Worm (Caenorhabditis elegans) whole organism, young adult: ENCODE measurements around the gene txt-2.

Experiments used
- B0019.2 ChIP-seq: fragments of 200-800 bp; sonication (Bioruptor generic); conservative IDR thresholded peaks from 2 replicates; pipeline ENCODE4 v1.3.6; 2022; ENCODE audit warnings: missing genetic modification reagents, missing genetic modification characterization, missing compliant biosample characterization
- F10E7.11 ChIP-seq: sonication (generic microtip); optimal IDR thresholded peaks from 2 replicates; lab custom pipeline; 2017; ENCODE audit warnings: mild to moderate bottlenecking, missing genetic modification characterization, moderate library complexity, missing compliant biosample characterization
- F23B12.7 ChIP-seq: sonication (generic microtip); optimal IDR thresholded peaks from 2 replicates; lab custom pipeline; 2017; ENCODE audit warnings: missing genetic modification characterization, mild to moderate bottlenecking, missing compliant biosample characterization, antibody characterized with exemption, moderate library complexity; ENCODE audit not compliant: insufficient read depth
- F33H1.4 ChIP-seq: fragments of 200-800 bp; sonication (Bioruptor generic); IDR thresholded peaks from 2 replicates; pipeline ENCODE4 v1.3.6; 2022; ENCODE audit warnings: missing genetic modification reagents, missing genetic modification characterization, missing compliant biosample characterization
- F55B11.4 ChIP-seq: sonication (generic microtip); optimal IDR thresholded peaks from 2 replicates; lab custom pipeline; 2016; ENCODE audit warnings: missing compliant biosample characterization, missing genetic modification characterization, borderline replicate concordance; ENCODE audit not compliant: insufficient read depth
- F57A8.1 ChIP-seq: fragments of 200-800 bp; sonication (Bioruptor generic); optimal IDR thresholded peaks from 2 replicates; lab custom pipeline; 2018; ENCODE audit warnings: mild to moderate bottlenecking, missing genetic modification characterization, moderate library complexity, missing compliant biosample characterization
- F57C9.4 ChIP-seq: sonication (generic microtip); optimal IDR thresholded peaks from 2 replicates; lab custom pipeline; 2017; ENCODE audit warnings: mild to moderate bottlenecking, missing genetic modification characterization, missing compliant biosample characterization
- Y53G8AR.9 ChIP-seq: fragments of 200-800 bp; sonication (Bioruptor generic); conservative IDR thresholded peaks from 2 replicates; pipeline ENCODE4 v1.3.6; 2022; ENCODE audit warnings: missing genetic modification reagents, missing genetic modification characterization, missing compliant biosample characterization
- Y67H2A.10 ChIP-seq: fragments of 200-800 bp; sonication (Bioruptor generic); conservative IDR thresholded peaks from 2 replicates; pipeline ENCODE4 v1.3.6; 2022; ENCODE audit warnings: missing genetic modification reagents, missing genetic modification characterization, missing compliant biosample characterization
- Y79H2A.3 ChIP-seq: fragments of 200-800 bp; sonication (Bioruptor generic); conservative IDR thresholded peaks from 2 replicates; pipeline ENCODE4 v1.3.6; 2022; ENCODE audit warnings: missing genetic modification reagents, missing genetic modification characterization, missing compliant biosample characterization
- akir-1 ChIP-seq: fragments of 200-800 bp; sonication (Bioruptor generic); optimal IDR thresholded peaks from 2 replicates; lab custom pipeline; 2018; ENCODE audit warnings: mild to moderate bottlenecking, missing genetic modification characterization, moderate library complexity, missing compliant biosample characterization
- ama-1 ChIP-seq, 3 experiments: fragments of 150-350 bp in 1 of 3; sonication (generic microtip) in 2 of 3; optimal IDR thresholded peaks; 2 replicates each; lab custom pipeline; 2014 to 2018; ENCODE audit warnings: missing biosample characterization in 2 of 3, missing genetic modification characterization in 2 of 3, missing genetic modification reagents in 2 of 3
- aptf-3 ChIP-seq: fragments of 200-800 bp; sonication (Bioruptor generic); IDR thresholded peaks from 2 replicates; pipeline ENCODE4 v1.3.6; 2022; ENCODE audit warnings: missing genetic modification characterization, missing compliant biosample characterization
- atf-7 ChIP-seq: sonication (generic microtip); optimal IDR thresholded peaks from 2 replicates; lab custom pipeline; 2017; ENCODE audit warnings: mild to moderate bottlenecking, missing genetic modification characterization, missing compliant biosample characterization
- athp-1 ChIP-seq: sonication (generic microtip); optimal IDR thresholded peaks from 2 replicates; lab custom pipeline; 2017; ENCODE audit warnings: mild to moderate bottlenecking, missing genetic modification characterization, missing compliant biosample characterization
- cebp-1 ChIP-seq, 2 experiments: fragments of 200-800 bp in 1 of 2; sonication (Bioruptor generic) in 1 of 2; sonication (generic microtip) in 1 of 2; IDR thresholded peaks in 1 of 2; optimal IDR thresholded peaks in 1 of 2; 2 replicates each; pipeline versions ENCODE4 v1.3.6 to Lab custom; 2017 to 2022; ENCODE audit warnings: missing compliant biosample characterization in 2 of 2, missing genetic modification characterization in 2 of 2, mild to moderate bottlenecking in 1 of 2, missing genetic modification reagents in 1 of 2, moderate library complexity in 1 of 2
- ceh-58 ChIP-seq: fragments of 200-800 bp; sonication (Bioruptor generic); IDR thresholded peaks from 2 replicates; pipeline ENCODE4 v1.3.6; 2022; ENCODE audit warnings: missing genetic modification characterization, missing compliant biosample characterization
- ceh-79 ChIP-seq: sonication (generic microtip); optimal IDR thresholded peaks from 2 replicates; lab custom pipeline; 2017; ENCODE audit warnings: mild to moderate bottlenecking, missing genetic modification characterization, missing compliant biosample characterization
- die-1 ChIP-seq: sonication (generic microtip); optimal IDR thresholded peaks from 2 replicates; lab custom pipeline; 2016; ENCODE audit warnings: missing genotype, mild to moderate bottlenecking, missing genetic modification characterization, missing compliant biosample characterization
- egl-18 ChIP-seq: fragments of 200-800 bp; sonication (Bioruptor generic); IDR thresholded peaks from 2 replicates; pipeline ENCODE4 v1.3.6; 2022; ENCODE audit warnings: missing genetic modification reagents, missing genetic modification characterization, missing compliant biosample characterization
- gei-17 ChIP-seq: fragments of 200-800 bp; sonication (Bioruptor generic); optimal IDR thresholded peaks from 2 replicates; lab custom pipeline; 2018; ENCODE audit warnings: mild to moderate bottlenecking, missing genetic modification characterization, missing compliant biosample characterization
- hlh-12 ChIP-seq: sonication (generic microtip); optimal IDR thresholded peaks from 2 replicates; lab custom pipeline; 2016; ENCODE audit warnings: missing genetic modification characterization, missing compliant biosample characterization
- hmg-1.2 ChIP-seq: fragments of 200-800 bp; sonication (Bioruptor generic); IDR thresholded peaks from 2 replicates; pipeline ENCODE4 v1.3.6; 2022; ENCODE audit warnings: missing genetic modification reagents, missing genetic modification characterization, missing compliant biosample characterization
- hmg-20 ChIP-seq: fragments of 200-800 bp; sonication (Bioruptor generic); IDR thresholded peaks from 2 replicates; pipeline ENCODE4 v1.3.6; 2022; ENCODE audit warnings: missing genetic modification reagents, missing genetic modification characterization, missing compliant biosample characterization
- hrde-1 ChIP-seq: sonication (generic microtip); optimal IDR thresholded peaks from 2 replicates; lab custom pipeline; 2016; ENCODE audit warnings: missing genetic modification characterization, mild to moderate bottlenecking, missing compliant biosample characterization, moderate library complexity, missing genotype, missing genetic modification reagents, borderline replicate concordance
- lin-26 ChIP-seq: fragments of 200-800 bp; sonication (Bioruptor generic); IDR thresholded peaks from 2 replicates; pipeline ENCODE4 v1.3.6; 2022; ENCODE audit warnings: missing genetic modification reagents, missing genetic modification characterization, missing compliant biosample characterization
- lir-1 ChIP-seq: fragments of 200-800 bp; sonication (Bioruptor generic); conservative IDR thresholded peaks from 2 replicates; pipeline ENCODE4 v1.3.6; 2022; ENCODE audit warnings: missing genetic modification reagents, missing genetic modification characterization, missing compliant biosample characterization
- lsl-1 ChIP-seq: fragments of 200-800 bp; sonication (Bioruptor generic); optimal IDR thresholded peaks from 2 replicates; lab custom pipeline; 2018; ENCODE audit warnings: mild to moderate bottlenecking, missing genetic modification characterization, moderate library complexity, missing compliant biosample characterization
- madf-8 ChIP-seq: fragments of 200-800 bp; sonication (Bioruptor generic); conservative IDR thresholded peaks from 2 replicates; pipeline ENCODE4 v1.3.6; 2022; ENCODE audit warnings: missing genetic modification reagents, missing genetic modification characterization, missing compliant biosample characterization
- mes-4 ChIP-seq: sonication (generic microtip); optimal IDR thresholded peaks from 2 replicates; lab custom pipeline; 2016; ENCODE audit warnings: missing genotype, missing genetic modification characterization, missing compliant biosample characterization
- nfya-2 ChIP-seq: fragments of 200-800 bp; sonication (Bioruptor generic); IDR thresholded peaks from 2 replicates; pipeline ENCODE4 v1.3.6; 2022; ENCODE audit warnings: missing genetic modification reagents, missing genetic modification characterization, missing compliant biosample characterization
- nhr-27 ChIP-seq: fragments of 200-800 bp; sonication (Bioruptor generic); optimal IDR thresholded peaks from 2 replicates; lab custom pipeline; 2018; ENCODE audit warnings: mild to moderate bottlenecking, missing genetic modification characterization, moderate library complexity, missing compliant biosample characterization
- nhr-90 ChIP-seq: sonication (generic microtip); optimal IDR thresholded peaks from 2 replicates; lab custom pipeline; 2016; ENCODE audit warnings: missing genotype, mild to moderate bottlenecking, missing genetic modification characterization, missing compliant biosample characterization
- pha-4 ChIP-seq: fragments of 150-350 bp; sonication (generic microtip); optimal IDR thresholded peaks from 2 replicates; lab custom pipeline; 2014; ENCODE audit warnings: missing biosample characterization, missing genetic modification reagents, missing genetic modification characterization
- tbp1 ChIP-seq: fragments of 200-800 bp; sonication (Bioruptor generic); optimal IDR thresholded peaks from 2 replicates; lab custom pipeline; 2018; ENCODE audit warnings: mild to moderate bottlenecking, missing genetic modification characterization, missing compliant biosample characterization
- unc-130 ChIP-seq: sonication (generic microtip); optimal IDR thresholded peaks from 2 replicates; lab custom pipeline; 2016; ENCODE audit warnings: missing genetic modification reagents, missing genetic modification characterization, missing compliant biosample characterization
- unc-62 ChIP-seq: fragments of 150-350 bp; optimal IDR thresholded peaks from 2 replicates; lab custom pipeline; 2014; ENCODE audit warnings: missing biosample characterization, missing genetic modification reagents, missing genetic modification characterization
- ztf-22 ChIP-seq: fragments of 200-800 bp; sonication (Bioruptor generic); optimal IDR thresholded peaks from 2 replicates; lab custom pipeline; 2018; ENCODE audit warnings: mild to moderate bottlenecking, missing genetic modification characterization, moderate library complexity, missing compliant biosample characterization
- ztf-26 ChIP-seq: sonication (generic microtip); optimal IDR thresholded peaks from 2 replicates; lab custom pipeline; 2017; ENCODE audit warnings: missing genetic modification characterization, missing compliant biosample characterization
- ztf-6 ChIP-seq: fragments of 200-800 bp; sonication (Bioruptor generic); IDR thresholded peaks from 2 replicates; pipeline ENCODE4 v1.3.6; 2022; ENCODE audit warnings: missing genetic modification reagents, missing genetic modification characterization, missing compliant biosample characterization

Gene txt-2

ce11 chrV:246097-246496 lies 5.8 kb upstream of the txt-2 start, which contains the start of gene kin-34:
kin-34 (minus strand) TSS chrV:246197.
- TF ChIP-seq F57A8.1 (GFP tag; lab: Kevin White, UChicago) (no peak), lir-1 (GFP tag; lab: Robert Waterston, UW) (no peak), F10E7.11 (no peak), athp-1 (tag; lab: Kevin White, UChicago) (no peak), nfya-2 (no peak), hrde-1 (no peak), F23B12.7 (tag; lab: Kevin White, UChicago) (no peak), unc-130 (GFP tag; lab: Kevin White, UChicago) (no peak), gei-17 (no peak)

ce11 chrV:242518-242917 lies 2.2 kb upstream of the txt-2 start, which contains the start of gene R02C2.7:
R02C2.7 (minus strand) TSS chrV:242618.
- TF ChIP-seq ztf-6 (GFP tag; lab: Robert Waterston, UW) (no peak), mes-4 (tag; lab: Kevin White, UChicago) (no peak), F55B11.4 (tag; lab: Kevin White, UChicago) (no peak), B0019.2 (no peak), pha-4 (tag; lab: Kevin White, UChicago) (no peak), hmg-20 (GFP tag; lab: Robert Waterston, UW) (no peak), nhr-90 (tag; lab: Kevin White, UChicago) (no peak), F57C9.4 (tag; lab: Kevin White, UChicago) (no peak), Y79H2A.3 (GFP tag; lab: Robert Waterston, UW) (no peak), aptf-3 (GFP tag; lab: Robert Waterston, UW) (no peak), Y53G8AR.9 (GFP tag; lab: Robert Waterston, UW) (no peak), tbp1 (GFP tag; lab: Kevin White, UChicago) (no peak), ceh-58 (GFP tag; lab: Robert Waterston, UW) (no peak), egl-18 (GFP tag; lab: Robert Waterston, UW) (no peak), ztf-26 (tag; lab: Kevin White, UChicago) (no peak), cebp-1 (GFP tag; IDR thresholded peaks at IDR 0.05; lab: Robert Waterston, UW) (no peak), cebp-1 (tag; optimal IDR thresholded peaks at IDR 0.05; lab: Kevin White, UChicago) (no peak), F23B12.7 (tag; lab: Kevin White, UChicago) (no peak), Y67H2A.10 (GFP tag; lab: Robert Waterston, UW) (no peak)
- TF ChIP-seq, all 124 proteins: peak for 0

- TF ChIP-seq hlh-12 (no peak), lsl-1 (GFP tag; lab: Kevin White, UChicago) (no peak), madf-8 (GFP tag; lab: Robert Waterston, UW) (no peak), ceh-79 (no peak)
Observed at ce11 chrV:238094-238493, 2.2 kb downstream of the txt-2 start, which contains the start of gene R02C2.1. R02C2.1 (minus strand) TSS chrV:238194.

ce11 chrV:237012-237411 lies 3.3 kb downstream of the txt-2 start:
- no peak for TF ChIP-seq F33H1.4 (GFP tag; lab: Robert Waterston, UW)
- no peak for TF ChIP-seq hlh-12
- no peak for TF ChIP-seq hmg-1.2 (GFP tag; lab: Robert Waterston, UW)
- TF ChIP-seq hmg-20 (GFP tag; lab: Robert Waterston, UW), result no peak
- no peak for TF ChIP-seq ama-1 (optimal IDR thresholded peaks at IDR 0.05; lab: Kevin White, UChicago)
- no peak for TF ChIP-seq ama-1 (GFP tag; optimal IDR thresholded peaks at IDR 0.05; lab: Kevin White, UChicago)
- TF ChIP-seq atf-7, result no peak
- no peak for TF ChIP-seq lin-26 (GFP tag; lab: Robert Waterston, UW)
- TF ChIP-seq ztf-22 (GFP tag; lab: Kevin White, UChicago), result no peak
- TF ChIP-seq die-1 (tag; lab: Kevin White, UChicago), result no peak
- TF ChIP-seq mes-4 (tag; lab: Kevin White, UChicago), result no peak
- TF ChIP-seq cebp-1 (GFP tag; IDR thresholded peaks at IDR 0.05; lab: Robert Waterston, UW), result no peak
- no peak for TF ChIP-seq cebp-1 (tag; optimal IDR thresholded peaks at IDR 0.05; lab: Kevin White, UChicago)
- no peak for TF ChIP-seq nhr-27
- no peak for TF ChIP-seq unc-62 (GFP tag; lab: Kevin White, UChicago)
- TF ChIP-seq akir-1 (GFP tag; lab: Kevin White, UChicago), result no peak
